Worm (Caenorhabditis elegans) whole organism, late embryonic: ENCODE measurements around the gene C04F6.7.

Experiments
- ama-1 ChIP-seq: fragments of 150-350 bp; optimal IDR thresholded peaks from 2 replicates; lab custom pipeline; 2014
- dmd-4 ChIP-seq: sonication (generic microtip); optimal IDR thresholded peaks from 2 replicates; lab custom pipeline; 2016; ENCODE audit warnings: borderline replicate concordance, missing genetic modification characterization, missing compliant biosample characterization
- hlh-15 ChIP-seq: sonication (generic microtip); optimal IDR thresholded peaks from 2 replicates; lab custom pipeline; 2016; ENCODE audit warnings: missing genetic modification characterization, missing compliant biosample characterization
- nfya-1 ChIP-seq: sonication (generic microtip); optimal IDR thresholded peaks from 2 replicates; lab custom pipeline; 2017; ENCODE audit warnings: missing genetic modification characterization, mild to moderate bottlenecking, missing compliant biosample characterization, antibody characterized with exemption, moderate library complexity
- pag-3 ChIP-seq: sonication (generic microtip); optimal IDR thresholded peaks from 2 replicates; lab custom pipeline; 2016; ENCODE audit warnings: missing compliant biosample characterization, missing genetic modification characterization, borderline replicate concordance
- tbx-2 ChIP-seq: sonication (generic microtip); optimal IDR thresholded peaks from 2 replicates; lab custom pipeline; 2016; ENCODE audit warnings: missing genetic modification characterization, missing compliant biosample characterization
- tbx-7 ChIP-seq: sonication (generic microtip); optimal IDR thresholded peaks from 2 replicates; lab custom pipeline; 2016; ENCODE audit warnings: missing genotype, missing genetic modification characterization, missing compliant biosample characterization
- unc-86 ChIP-seq: sonication (generic microtip); optimal IDR thresholded peaks from 2 replicates; lab custom pipeline; 2016; ENCODE audit warnings: missing genetic modification characterization, missing compliant biosample characterization

ce11 chrX:3408717-3409303 is 10.2 kb downstream of the C04F6.7 start:
- TF ChIP-seq tbx-2 (tag; lab: Kevin White, UChicago) (no peak), dmd-4 (tag; lab: Kevin White, UChicago) (no peak), ama-1 (lab: Kevin White, UChicago) (no peak), pag-3 (tag; lab: Kevin White, UChicago) (no peak), hlh-15 (tag; lab: Kevin White, UChicago) (no peak), nfya-1 (tag; lab: Kevin White, UChicago) (no peak), tbx-7 (tag; lab: Kevin White, UChicago) (no peak), unc-86 (tag; lab: Kevin White, UChicago) (no peak)
